Fruit fly (Drosophila melanogaster) whole organism, embryonic: ENCODE results near the gene Shmt.
A peak's percentile ranks its signal among the peaks of the same experiment; 100 is the strongest.

ENCODE experiments used
- Atf3 ChIP-seq: fragments of 200-800 bp; sonication (Bioruptor generic); optimal IDR thresholded peaks from 3 replicates; lab custom pipeline; 2016; ENCODE audit warnings: missing biosample characterization, missing genetic modification characterization
- Awh ChIP-seq: fragments of 200-800 bp; sonication (Bioruptor generic); IDR thresholded peaks from 2 replicates; pipeline ENCODE4, ENCODE4 v1.3.6; 2022; ENCODE audit warnings: missing biosample characterization, missing genetic modification characterization
- Bdp1 ChIP-seq: fragments of 200-800 bp; sonication (Bioruptor generic); optimal IDR thresholded peaks from 3 replicates; lab custom pipeline; 2016; ENCODE audit warnings: missing biosample characterization, missing genetic modification characterization
- C15 ChIP-seq: fragments of 200-800 bp; sonication (Bioruptor generic); IDR thresholded peaks from 3 replicates; pipeline ENCODE4 v1.3.6; 2022; ENCODE audit warnings: missing biosample characterization, missing genetic modification characterization
- CG10267 ChIP-seq: fragments of 200-800 bp; sonication (Bioruptor generic); optimal IDR thresholded peaks from 2 replicates; lab custom pipeline; 2018; ENCODE audit warnings: missing biosample characterization, mild to moderate bottlenecking, missing genetic modification characterization, moderate library complexity
- CG10366 ChIP-seq: fragments of 200-800 bp; sonication (Bioruptor generic); IDR thresholded peaks from 2 replicates; pipeline ENCODE4 v1.3.6; 2022; ENCODE audit warnings: missing biosample characterization, missing genetic modification characterization
- CG10959 ChIP-seq: fragments of 200-800 bp; sonication (Bioruptor generic); IDR thresholded peaks from 2 replicates; pipeline ENCODE4 v1.3.6; 2022; ENCODE audit warnings: missing biosample characterization, missing genetic modification characterization
- CG12391 ChIP-seq: fragments of 200-800 bp; sonication (Bioruptor generic); optimal IDR thresholded peaks from 3 replicates; lab custom pipeline; 2018; ENCODE audit warnings: missing biosample characterization, mild to moderate bottlenecking, missing genetic modification characterization, moderate library complexity
- CG14050 ChIP-seq: fragments of 200-800 bp; sonication (Bioruptor generic); IDR thresholded peaks from 3 replicates; pipeline ENCODE4 v1.3.6; 2022; ENCODE audit warnings: missing biosample characterization, missing genetic modification characterization
- CG14710 ChIP-seq: fragments of 200-800 bp; sonication (Bioruptor generic); optimal IDR thresholded peaks from 3 replicates; lab custom pipeline; 2019; ENCODE audit warnings: missing biosample characterization, mild to moderate bottlenecking, missing genetic modification characterization, moderate library complexity
- CG14965 ChIP-seq: fragments of 200-800 bp; sonication (Bioruptor generic); optimal IDR thresholded peaks from 2 replicates; lab custom pipeline; 2016; ENCODE audit warnings: missing biosample characterization, missing genetic modification characterization, borderline replicate concordance
- CG15011 ChIP-seq: fragments of 200-800 bp; sonication (Bioruptor generic); optimal IDR thresholded peaks from 3 replicates; lab custom pipeline; 2018; ENCODE audit warnings: missing biosample characterization, mild to moderate bottlenecking, missing genetic modification characterization
- CG15601 ChIP-seq: fragments of 200-800 bp; sonication (Bioruptor generic); optimal IDR thresholded peaks from 3 replicates; lab custom pipeline; 2019; ENCODE audit warnings: missing biosample characterization, mild to moderate bottlenecking, missing genetic modification characterization, moderate library complexity
- CG17802 ChIP-seq: fragments of 200-800 bp; sonication (Bioruptor generic); optimal IDR thresholded peaks from 2 replicates; lab custom pipeline; 2018; ENCODE audit warnings: missing biosample characterization, mild to moderate bottlenecking, missing genetic modification characterization, moderate library complexity
- CG2120 ChIP-seq: fragments of 200-800 bp; sonication (Bioruptor generic); optimal IDR thresholded peaks from 3 replicates; lab custom pipeline; 2016; ENCODE audit warnings: missing biosample characterization, missing genetic modification characterization
- CG30020 ChIP-seq: fragments of 200-800 bp; optimal IDR thresholded peaks from 2 replicates; lab custom pipeline; 2019; ENCODE audit warnings: missing biosample characterization, mild to moderate bottlenecking, missing genetic modification characterization, moderate library complexity
- CG3726 ChIP-seq: fragments of 200-800 bp; sonication (Bioruptor generic); IDR thresholded peaks from 3 replicates; pipeline ENCODE4, ENCODE4 v1.3.6; 2022; ENCODE audit warnings: missing biosample characterization, missing genetic modification characterization
- CG4617 ChIP-seq: fragments of 200-800 bp; sonication (Bioruptor generic); optimal IDR thresholded peaks from 3 replicates; lab custom pipeline; 2016; ENCODE audit warnings: missing biosample characterization, missing genetic modification characterization, borderline replicate concordance
- CG7372 ChIP-seq: fragments of 200-800 bp; sonication (Bioruptor generic); IDR thresholded peaks from 2 replicates; pipeline ENCODE4 v1.3.6; 2022; ENCODE audit warnings: missing biosample characterization, missing genetic modification characterization
- CG7839 ChIP-seq: fragments of 200-800 bp; sonication (Bioruptor generic); optimal IDR thresholded peaks from 3 replicates; lab custom pipeline; 2018; ENCODE audit warnings: missing biosample characterization, mild to moderate bottlenecking, missing genetic modification characterization, moderate library complexity
- CG8924 ChIP-seq: fragments of 200-800 bp; optimal IDR thresholded peaks from 3 replicates; lab custom pipeline; 2019; ENCODE audit warnings: missing biosample characterization, mild to moderate bottlenecking, missing genetic modification characterization, moderate library complexity
- CG8944 ChIP-seq: fragments of 200-800 bp; sonication (Bioruptor generic); optimal IDR thresholded peaks from 3 replicates; lab custom pipeline; 2016; ENCODE audit warnings: missing biosample characterization, missing genetic modification characterization
- CG9609 ChIP-seq: fragments of 200-800 bp; sonication (Bioruptor generic); optimal IDR thresholded peaks from 3 replicates; lab custom pipeline; 2016; ENCODE audit warnings: missing biosample characterization, missing genetic modification characterization
- CG9797 ChIP-seq: fragments of 200-800 bp; sonication (Bioruptor generic); optimal IDR thresholded peaks from 3 replicates; lab custom pipeline; 2018; ENCODE audit warnings: missing biosample characterization, mild to moderate bottlenecking, missing genetic modification characterization
- Hmx ChIP-seq: fragments of 200-800 bp; sonication (Bioruptor generic); optimal IDR thresholded peaks from 2 replicates; lab custom pipeline; 2016; ENCODE audit warnings: missing biosample characterization, missing genetic modification characterization
- Hsf ChIP-seq: fragments of 200-800 bp; sonication (Bioruptor generic); optimal IDR thresholded peaks from 3 replicates; lab custom pipeline; 2016; ENCODE audit warnings: missing biosample characterization, missing genetic modification characterization
- Kr ChIP-seq: fragments of 200-800 bp; sonication (Bioruptor generic); optimal IDR thresholded peaks from 2 replicates; lab custom pipeline; 2017; ENCODE audit warnings: missing biosample characterization, mild to moderate bottlenecking, missing genetic modification characterization
- Opbp ChIP-seq: fragments of 200-800 bp; sonication (Bioruptor generic); IDR thresholded peaks from 3 replicates; pipeline ENCODE4 v1.3.6; 2022; ENCODE audit warnings: missing biosample characterization, missing genetic modification characterization; ENCODE audit not compliant: partially characterized antibody
- Optix ChIP-seq: fragments of 200-800 bp; sonication (Bioruptor generic); IDR thresholded peaks from 3 replicates; pipeline ENCODE4 v1.3.6; 2022; ENCODE audit warnings: missing biosample characterization, missing genetic modification characterization
- Ravus ChIP-seq: fragments of 200-800 bp; sonication (Bioruptor generic); IDR thresholded peaks from 2 replicates; pipeline ENCODE4 v1.3.6; 2022; ENCODE audit warnings: missing biosample characterization, missing genetic modification characterization
- Usf ChIP-seq: fragments of 200-800 bp; sonication (Bioruptor generic); optimal IDR thresholded peaks from 2 replicates; lab custom pipeline; 2017; ENCODE audit warnings: missing genotype, missing biosample characterization, missing genetic modification characterization
- YL-1 ChIP-seq: fragments of 200-800 bp; sonication (Bioruptor generic); optimal IDR thresholded peaks from 3 replicates; lab custom pipeline; 2017; ENCODE audit warnings: missing biosample characterization, mild to moderate bottlenecking, missing genetic modification characterization
- bab2 ChIP-seq: fragments of 200-800 bp; sonication (Bioruptor generic); optimal IDR thresholded peaks from 2 replicates; lab custom pipeline; 2016; ENCODE audit warnings: missing biosample characterization, missing genetic modification characterization
- bigmax ChIP-seq: fragments of 200-800 bp; sonication (Bioruptor generic); optimal IDR thresholded peaks from 2 replicates; lab custom pipeline; 2018; ENCODE audit warnings: missing biosample characterization, mild to moderate bottlenecking, missing genetic modification characterization
- dan ChIP-seq: fragments of 200-800 bp; sonication (Bioruptor generic); IDR thresholded peaks from 2 replicates; pipeline ENCODE4 v1.3.6; 2022; ENCODE audit warnings: missing biosample characterization, missing genetic modification characterization
- jing ChIP-seq: fragments of 200-800 bp; sonication (Bioruptor generic); optimal IDR thresholded peaks from 2 replicates; lab custom pipeline; 2018; ENCODE audit warnings: missing biosample characterization, mild to moderate bottlenecking, missing genetic modification characterization
- mirr ChIP-seq: fragments of 200-800 bp; sonication (Bioruptor generic); optimal IDR thresholded peaks from 3 replicates; lab custom pipeline; 2018; ENCODE audit warnings: missing biosample characterization, mild to moderate bottlenecking, missing genetic modification characterization
- nau ChIP-seq: fragments of 200-800 bp; sonication (Bioruptor generic); optimal IDR thresholded peaks from 3 replicates; lab custom pipeline; 2017; ENCODE audit warnings: missing biosample characterization, mild to moderate bottlenecking, missing genetic modification characterization, missing genetic modification reagents
- nerfin-1 ChIP-seq: fragments of 200-800 bp; sonication (Bioruptor generic); optimal IDR thresholded peaks from 3 replicates; lab custom pipeline; 2019; ENCODE audit warnings: missing biosample characterization, mild to moderate bottlenecking, missing genetic modification characterization, moderate library complexity
- onecut ChIP-seq: fragments of 200-800 bp; sonication (Bioruptor generic); IDR thresholded peaks from 2 replicates; pipeline ENCODE4 v1.3.6; 2022; ENCODE audit warnings: missing biosample characterization, missing genetic modification characterization
- otp ChIP-seq: fragments of 200-800 bp; sonication (Bioruptor generic); IDR thresholded peaks from 3 replicates; pipeline ENCODE4, ENCODE4 v1.3.6; 2022; ENCODE audit warnings: missing biosample characterization, missing genetic modification characterization
- pho ChIP-seq: fragments of 200-800 bp; sonication (Bioruptor generic); optimal IDR thresholded peaks from 2 replicates; lab custom pipeline; 2016; ENCODE audit warnings: missing biosample characterization, missing genetic modification characterization
- pita ChIP-seq: fragments of 200-800 bp; sonication (Bioruptor generic); optimal IDR thresholded peaks from 2 replicates; lab custom pipeline; 2017; ENCODE audit warnings: missing biosample characterization, mild to moderate bottlenecking, missing genetic modification characterization
- salm ChIP-seq: fragments of 200-800 bp; sonication (Bioruptor generic); optimal IDR thresholded peaks from 2 replicates; lab custom pipeline; 2018; ENCODE audit warnings: missing biosample characterization, mild to moderate bottlenecking, missing genetic modification characterization
- sd ChIP-seq: fragments of 200-800 bp; sonication (Bioruptor generic); optimal IDR thresholded peaks from 3 replicates; lab custom pipeline; 2018; ENCODE audit warnings: missing biosample characterization, mild to moderate bottlenecking, missing genetic modification characterization, moderate library complexity
- so ChIP-seq: fragments of 200-800 bp; sonication (Bioruptor generic); IDR thresholded peaks from 3 replicates; pipeline ENCODE4 v1.3.6; 2022; ENCODE audit warnings: missing biosample characterization, missing genetic modification characterization
- sr ChIP-seq: fragments of 200-800 bp; sonication (Bioruptor generic); IDR thresholded peaks from 3 replicates; pipeline ENCODE4 v1.3.6; 2022; ENCODE audit warnings: missing biosample characterization, missing genetic modification characterization
- ssp ChIP-seq: fragments of 200-800 bp; sonication (Bioruptor generic); IDR thresholded peaks from 2 replicates; pipeline ENCODE4 v1.3.6; 2022; ENCODE audit warnings: missing biosample characterization, missing genetic modification characterization
- tap ChIP-seq: fragments of 200-800 bp; optimal IDR thresholded peaks from 3 replicates; lab custom pipeline; 2019; ENCODE audit warnings: missing biosample characterization, mild to moderate bottlenecking, missing genetic modification characterization, moderate library complexity
- tgo ChIP-seq: fragments of 200-800 bp; sonication (Bioruptor generic); IDR thresholded peaks from 3 replicates; pipeline ENCODE4 v1.3.6; 2022; ENCODE audit warnings: missing biosample characterization, missing genetic modification characterization

Gene Shmt

dm6 chrX:5886764-5887555 is 29.6 kb downstream of the Shmt start (continued):
- no peak for TF ChIP-seq bigmax (GFP tag; lab: Kevin White, UChicago)
- no peak for TF ChIP-seq ssp (GFP tag; lab: Robert Waterston, UW)
- TF ChIP-seq otp (GFP tag; lab: Robert Waterston, UW): peak; percentile 57; the same call in 2 of the 3 replicates
- no peak for TF ChIP-seq CG9797
- TF ChIP-seq Opbp (GFP tag; lab: Robert Waterston, UW): no peak
- peak; percentile 39 for TF ChIP-seq onecut (GFP tag; lab: Robert Waterston, UW)
- no peak for TF ChIP-seq nerfin-1
- TF ChIP-seq CG17802 (tag; lab: Kevin White, UChicago): no peak
- TF ChIP-seq CG7839 (tag; lab: Kevin White, UChicago): peak; percentile 18
- no peak for TF ChIP-seq CG8924 (tag; lab: Kevin White, UChicago)
- TF ChIP-seq bab2 (GFP tag; lab: Kevin White, UChicago): no peak
- TF ChIP-seq CG14050: no peak
- no peak for TF ChIP-seq CG9609 (GFP tag; lab: Kevin White, UChicago)
- TF ChIP-seq CG4617 (GFP tag; lab: Kevin White, UChicago): no peak
- TF ChIP-seq CG10959: no peak
- no peak for TF ChIP-seq Ravus (GFP tag; lab: Robert Waterston, UW)
- TF ChIP-seq CG10267 (tag; lab: Kevin White, UChicago): peak; percentile 5
- no peak for TF ChIP-seq CG14710 (tag; lab: Kevin White, UChicago)
- TF ChIP-seq CG2120 (GFP tag; lab: Kevin White, UChicago): peak; percentile 0
- TF ChIP-seq Bdp1 (GFP tag; lab: Kevin White, UChicago): no peak
- TF ChIP-seq CG7372 (GFP tag; lab: Robert Waterston, UW): no peak
- TF ChIP-seq C15 (GFP tag; lab: Robert Waterston, UW): no peak
- no peak for TF ChIP-seq Awh (GFP tag; lab: Robert Waterston, UW)
- TF ChIP-seq CG15011 (GFP tag; lab: Kevin White, UChicago): no peak
- no peak for TF ChIP-seq jing (GFP tag; lab: Kevin White, UChicago)
- TF ChIP-seq CG10366 (GFP tag; lab: Robert Waterston, UW): peak; percentile 13; the same call in 1 of the 2 replicates
- TF ChIP-seq salm (tag; lab: Kevin White, UChicago): no peak
- no peak for TF ChIP-seq dan
- no peak for TF ChIP-seq pita (GFP tag; lab: Kevin White, UChicago)
- TF ChIP-seq CG12391 (tag; lab: Kevin White, UChicago): peak; percentile 29
- TF ChIP-seq Atf3 (GFP tag; lab: Kevin White, UChicago): no peak
- TF ChIP-seq sr (GFP tag; lab: Robert Waterston, UW): peak; percentile 46; the same call in 2 of the 3 replicates
- TF ChIP-seq CG15601 (tag; lab: Kevin White, UChicago): no peak
- TF ChIP-seq tgo (GFP tag; lab: Robert Waterston, UW): no peak
- no peak for TF ChIP-seq CG30020 (tag; lab: Kevin White, UChicago)
- no peak for TF ChIP-seq YL-1 (GFP tag; lab: Kevin White, UChicago)
- no peak for TF ChIP-seq Usf (GFP tag; lab: Kevin White, UChicago)
- no peak for TF ChIP-seq so (GFP tag; lab: Robert Waterston, UW)
- peak; percentile 18 for TF ChIP-seq Hsf
- TF ChIP-seq sd (tag; lab: Kevin White, UChicago): no peak
- TF ChIP-seq Kr (GFP tag; lab: Kevin White, UChicago): no peak
- TF ChIP-seq nau (GFP tag; lab: Kevin White, UChicago): no peak
- no peak for TF ChIP-seq CG14965 (GFP tag; lab: Kevin White, UChicago)
- TF ChIP-seq CG3726 (GFP tag; lab: Robert Waterston, UW): 0 out of 3 replicates have a peak, but pooled peaks have one; percentile 63
- 0 out of 3 replicates have a peak, but pooled peaks have one; percentile 19 for TF ChIP-seq Optix (GFP tag; lab: Robert Waterston, UW)
- TF ChIP-seq tap (tag; lab: Kevin White, UChicago): no peak
- no peak for TF ChIP-seq Hmx (GFP tag; lab: Kevin White, UChicago)
- no peak for TF ChIP-seq mirr (GFP tag; lab: Kevin White, UChicago)
- TF ChIP-seq CG8944 (GFP tag; lab: Kevin White, UChicago): no peak
- no peak for TF ChIP-seq pho
